Fruit fly (Drosophila melanogaster): ENCODE data around the gene CG14565.

CG14565 gene

dm6 chr3L:21727013-21727727, 16.9 kb downstream of the CG14565 start:
- TF ChIP-seq CG30403 (GFP tag; optimal IDR thresholded peaks at IDR 0.05) = peak; percentile 16
- TF ChIP-seq zen (tag; optimal IDR thresholded peaks at IDR 0.05) = peak; percentile 16
- no peak for TF ChIP-seq ems (GFP tag; optimal IDR thresholded peaks at IDR 0.05)
- TF ChIP-seq Chrac-16 (GFP tag; optimal IDR thresholded peaks at IDR 0.05) = peak; percentile 15
- peak; percentile 71 for TF ChIP-seq dmrt11E (tag; optimal IDR thresholded peaks at IDR 0.05)
- TF ChIP-seq CG33557 (GFP tag; optimal IDR thresholded peaks at IDR 0.05) = peak; percentile 31
- peak; percentile 33; the same call in 1 of the 2 replicates for TF ChIP-seq CG6689 (GFP tag; IDR thresholded peaks at IDR 0.05)
- peak; percentile 51 for TF ChIP-seq CG14710 (tag; optimal IDR thresholded peaks at IDR 0.05)
- peak; percentile 32 for TF ChIP-seq CG8388 (GFP tag; optimal IDR thresholded peaks at IDR 0.05)
- no peak for TF ChIP-seq CG4404 (GFP tag; IDR thresholded peaks at IDR 0.05)
- peak; percentile 15 for TF ChIP-seq D19A (tag; optimal IDR thresholded peaks at IDR 0.05)
- peak; percentile 25 for TF ChIP-seq CoRest (tag; optimal IDR thresholded peaks at IDR 0.05)
- peak in 1 of 2 experiments; percentile 58 for TF ChIP-seq bsh (GFP tag; optimal IDR thresholded peaks at IDR 0.05)
- no peak for TF ChIP-seq CG12391 (tag; optimal IDR thresholded peaks at IDR 0.05)
- peak; percentile 60 for TF ChIP-seq phol (tag; optimal IDR thresholded peaks at IDR 0.05)
- peak; percentile 29 for TF ChIP-seq CG9727 (GFP tag; optimal IDR thresholded peaks at IDR 0.05)
- TF ChIP-seq CG10979 (tag; optimal IDR thresholded peaks at IDR 0.05) = peak; percentile 65
- TF ChIP-seq CG17328 (GFP tag; IDR thresholded peaks at IDR 0.05) = no peak
- peak; percentile 1 for TF ChIP-seq CG1603 (tag; optimal IDR thresholded peaks at IDR 0.05)
- TF ChIP-seq CG17829 (tag; optimal IDR thresholded peaks at IDR 0.05) = peak; percentile 50
- peak; percentile 79 for TF ChIP-seq CG15479 (GFP tag; optimal IDR thresholded peaks at IDR 0.05)
- peak; percentile 9 for TF ChIP-seq CG8924 (tag; optimal IDR thresholded peaks at IDR 0.05)
- TF ChIP-seq grn (GFP tag; optimal IDR thresholded peaks at IDR 0.05) = peak; percentile 83
- TF ChIP-seq HLH4C (GFP tag; IDR thresholded peaks at IDR 0.05; ENCODE audit: partially characterized antibody) = no peak
- no peak for TF ChIP-seq CG7372 (GFP tag; IDR thresholded peaks at IDR 0.05)
- TF ChIP-seq Sry-δ (GFP tag; optimal IDR thresholded peaks at IDR 0.05) = no peak
- peak; percentile 35 for TF ChIP-seq CG13424 (tag; optimal IDR thresholded peaks at IDR 0.05)
- no peak for TF ChIP-seq H15 (GFP tag; IDR thresholded peaks at IDR 0.05)
- TF ChIP-seq ci (GFP tag; IDR thresholded peaks at IDR 0.05) = 0 out of 3 replicates have a peak, but pooled peaks have one; percentile 29
- peak; percentile 66 for TF ChIP-seq gem (tag; optimal IDR thresholded peaks at IDR 0.05)
- peak; percentile 1 for TF ChIP-seq CG8359 (GFP tag; optimal IDR thresholded peaks at IDR 0.05; ENCODE audit: borderline replicate concordance)
- TF ChIP-seq lola (GFP tag; optimal IDR thresholded peaks at IDR 0.05) = peak in 1 of 3 experiments; percentile 70
- peak; percentile 22 for TF ChIP-seq CG1529 (GFP tag; optimal IDR thresholded peaks at IDR 0.05)
- peak; percentile 27 for TF ChIP-seq CG10267 (tag; optimal IDR thresholded peaks at IDR 0.05)
- peak; percentile 9 for TF ChIP-seq az2 (GFP tag; optimal IDR thresholded peaks at IDR 0.05)
- TF ChIP-seq CG10959 (GFP tag; IDR thresholded peaks at IDR 0.05) = peak; percentile 38; the same call in 1 of the 2 replicates
- no peak for TF ChIP-seq CG33213 (GFP tag; optimal IDR thresholded peaks at IDR 0.05)
- peak; percentile 33 for TF ChIP-seq Ssrp (tag; optimal IDR thresholded peaks at IDR 0.05)
- TF ChIP-seq tio (GFP tag; optimal IDR thresholded peaks at IDR 0.05) = peak; percentile 18
- TF ChIP-seq CG15696 (tag; optimal IDR thresholded peaks at IDR 0.05) = peak; percentile 65
- TF ChIP-seq CG4820 (GFP tag; optimal IDR thresholded peaks at IDR 0.05) = peak; percentile 9
- peak; percentile 58 for TF ChIP-seq Ets65A (GFP tag)
- no peak for TF ChIP-seq prd (optimal IDR thresholded peaks at IDR 0.05)
- peak; percentile 35; the same call in 1 of the 3 replicates for TF ChIP-seq prd (GFP tag; IDR thresholded peaks at IDR 0.05)
- TF ChIP-seq tin (GFP tag; optimal IDR thresholded peaks at IDR 0.05) = peak; percentile 22
- peak; percentile 84 for TF ChIP-seq sens (GFP tag)
- no peak for TF ChIP-seq CG17568 (GFP tag; optimal IDR thresholded peaks at IDR 0.05)
- TF ChIP-seq B-H2 (GFP tag; optimal IDR thresholded peaks at IDR 0.05) = no peak
- TF ChIP-seq CG11247 (GFP tag; IDR thresholded peaks at IDR 0.05) = peak; percentile 54; the same call in 1 of the 2 replicates

Data from whole organism, embryonic.